Worm (Caenorhabditis elegans): ENCODE data around the gene F12F6.1.

The F12F6.1 gene

ce11 chrIV:11582450-11583166 is 1.1 kb upstream of the F12F6.1 start:
- TF ChIP-seq ceh-31 (tag; optimal IDR thresholded peaks at IDR 0.05), result peak; percentile 25
- no peak for TF ChIP-seq hlh-30 (tag; optimal IDR thresholded peaks at IDR 0.05; ENCODE audit: insufficient read depth)
- TF ChIP-seq elt-2 (tag; optimal IDR thresholded peaks at IDR 0.05), result peak; percentile 75

DNA sequence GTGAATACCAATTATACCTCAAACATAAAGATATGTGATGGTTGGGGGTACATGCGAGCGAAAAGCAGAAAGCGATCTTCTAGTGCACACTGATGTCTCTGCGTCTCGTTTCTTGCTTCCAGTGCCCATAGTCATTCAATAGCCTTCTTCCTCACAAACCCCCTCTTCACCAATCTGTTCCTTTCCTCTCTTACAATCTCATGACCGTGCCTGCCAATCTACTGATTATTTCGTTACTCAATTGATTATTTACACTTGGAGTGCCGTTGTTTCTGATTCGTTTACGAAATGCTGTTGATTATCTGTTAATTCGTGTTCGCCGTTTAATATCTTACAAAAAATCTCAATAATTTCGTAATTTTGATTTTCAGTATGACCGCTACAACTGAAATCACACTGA is 1.1 kb downstream of the F12F6.1 start:
- TF ChIP-seq gmeb-2 (tag; optimal IDR thresholded peaks at IDR 0.05) (no peak), madf-2 (tag; optimal IDR thresholded peaks at IDR 0.05) (no peak), lin-11 (tag; optimal IDR thresholded peaks at IDR 0.05) (no peak), ref-2 (tag; optimal IDR thresholded peaks at IDR 0.05) (no peak), ceh-30 (tag; optimal IDR thresholded peaks at IDR 0.05) (no peak), ama-1 (optimal IDR thresholded peaks at IDR 0.05) (no peak)

DNA sequence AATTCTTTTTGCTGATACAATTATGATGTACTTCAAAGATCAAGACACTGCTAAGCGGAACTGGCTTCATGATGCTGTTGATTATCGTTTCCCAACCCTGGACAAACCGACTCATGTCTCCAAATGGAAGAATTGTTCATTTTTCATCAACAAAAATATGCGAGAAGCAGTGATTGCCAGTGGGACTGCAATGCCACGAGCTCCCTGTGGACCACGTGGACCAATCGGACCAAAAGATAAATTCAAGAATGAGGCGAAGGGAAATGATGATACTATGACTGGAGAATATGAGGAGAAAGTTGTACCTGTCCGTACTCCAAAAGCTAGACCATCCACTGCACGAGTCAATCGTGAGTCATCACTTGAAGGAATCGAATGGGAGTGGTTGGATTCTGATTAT is 2.7 kb downstream of the F12F6.1 start:
- TF ChIP-seq lin-11 (tag; optimal IDR thresholded peaks at IDR 0.05) (no peak), ceh-30 (tag; optimal IDR thresholded peaks at IDR 0.05) (no peak), pha-2 (tag; optimal IDR thresholded peaks at IDR 0.05) (no peak), hlh-8 (tag; optimal IDR thresholded peaks at IDR 0.05) (no peak)

ce11 chrIV:11592165-11592564 is 8.4 kb downstream of the F12F6.1 start, which contains the start of gene spe-36:
spe-36 (minus strand) TSS chrIV:11592265.
- no peak for TF ChIP-seq pag-3 (tag; optimal IDR thresholded peaks at IDR 0.05; ENCODE audit: borderline replicate concordance)
- TF ChIP-seq ceh-2 (tag; optimal IDR thresholded peaks at IDR 0.05), result no peak
- no peak for TF ChIP-seq ets-4 (tag; optimal IDR thresholded peaks at IDR 0.05)
- no peak for TF ChIP-seq madf-2 (tag; optimal IDR thresholded peaks at IDR 0.05)
- TF ChIP-seq hlh-30 (tag; optimal IDR thresholded peaks at IDR 0.05; ENCODE audit: insufficient read depth), result no peak

DNA sequence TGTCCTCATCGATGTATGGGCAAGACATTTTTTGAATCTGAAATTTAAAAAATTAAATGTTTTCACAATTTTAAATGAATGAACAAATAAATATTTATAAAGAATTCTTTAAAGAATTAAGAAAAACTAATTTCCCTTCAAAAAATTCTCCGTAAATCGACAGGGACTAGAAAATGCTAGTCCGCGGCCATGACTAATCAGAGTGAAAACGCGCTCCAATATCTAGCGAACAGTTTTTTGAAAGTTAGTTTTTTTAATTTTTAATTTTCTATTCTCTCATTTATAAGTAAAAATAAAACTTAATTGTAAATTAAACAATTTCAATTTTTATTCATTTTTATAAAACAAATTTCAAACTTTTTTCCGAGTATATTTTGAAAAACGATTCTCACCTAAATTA is 9.1 kb downstream of the F12F6.1 start:
- TF ChIP-seq ceh-2 (tag; optimal IDR thresholded peaks at IDR 0.05) (peak; percentile 36), ama-1 (optimal IDR thresholded peaks at IDR 0.05) (no peak), zip-5 (tag; optimal IDR thresholded peaks at IDR 0.05) (peak; percentile 66), C08G9.2 (tag; optimal IDR thresholded peaks at IDR 0.05) (peak; percentile 55), ets-4 (tag; optimal IDR thresholded peaks at IDR 0.05) (peak; percentile 44), ceh-31 (tag; optimal IDR thresholded peaks at IDR 0.05) (peak; percentile 12), K02D7.2 (tag; optimal IDR thresholded peaks at IDR 0.05) (no peak)

- peak; percentile 1 for TF ChIP-seq K09A11.1 (tag; optimal IDR thresholded peaks at IDR 0.05; ENCODE audit: insufficient read depth)
- TF ChIP-seq nfya-1 (tag; optimal IDR thresholded peaks at IDR 0.05), result peak; percentile 88
- TF ChIP-seq hlh-15 (tag; optimal IDR thresholded peaks at IDR 0.05), result no peak
- peak; percentile 67 for TF ChIP-seq hlh-8 (tag; optimal IDR thresholded peaks at IDR 0.05)
- TF ChIP-seq ceh-2 (tag; optimal IDR thresholded peaks at IDR 0.05), result no peak
- peak; percentile 80 for TF ChIP-seq ref-2 (tag; optimal IDR thresholded peaks at IDR 0.05)
- TF ChIP-seq pros-1 (tag; optimal IDR thresholded peaks at IDR 0.05), result peak; percentile 76
- TF ChIP-seq fkh-10 (GFP tag; optimal IDR thresholded peaks at IDR 0.05), result peak; percentile 61
- peak; percentile 58 for TF ChIP-seq ceh-31 (tag; optimal IDR thresholded peaks at IDR 0.05)
- no peak for TF ChIP-seq C08G9.2 (tag; optimal IDR thresholded peaks at IDR 0.05)
- TF ChIP-seq lim-6 (tag; optimal IDR thresholded peaks at IDR 0.05), result peak; percentile 30
- TF ChIP-seq ceh-14 (tag; optimal IDR thresholded peaks at IDR 0.05), result peak; percentile 36
- TF ChIP-seq ttx-3 (tag; optimal IDR thresholded peaks at IDR 0.05), result peak; percentile 23
- no peak for TF ChIP-seq C38D4.7 (GFP tag; optimal IDR thresholded peaks at IDR 0.05)
- no peak for TF ChIP-seq eyg-1 (tag; optimal IDR thresholded peaks at IDR 0.05)
- peak; percentile 41 for TF ChIP-seq ceh-19 (GFP tag; optimal IDR thresholded peaks at IDR 0.05)
- TF ChIP-seq elt-2 (tag; optimal IDR thresholded peaks at IDR 0.05), result no peak
- peak; percentile 69 for TF ChIP-seq ceh-18 (tag; optimal IDR thresholded peaks at IDR 0.05)
- no peak for TF ChIP-seq fkh-6 (tag; optimal IDR thresholded peaks at IDR 0.05)
- TF ChIP-seq unc-55 (GFP tag; optimal IDR thresholded peaks at IDR 0.05), result peak; percentile 86
- peak; percentile 86 for TF ChIP-seq ceh-22 (tag; optimal IDR thresholded peaks at IDR 0.05)
- TF ChIP-seq sdc-2 (tag; optimal IDR thresholded peaks at IDR 0.05), result no peak
- TF ChIP-seq tbx-2 (tag; optimal IDR thresholded peaks at IDR 0.05), result peak; percentile 80
- TF ChIP-seq hlh-30 (tag; optimal IDR thresholded peaks at IDR 0.05; ENCODE audit: insufficient read depth), result peak; percentile 68
- no peak for TF ChIP-seq ceh-9 (tag; optimal IDR thresholded peaks at IDR 0.05)
- TF ChIP-seq rnt-1 (tag; optimal IDR thresholded peaks at IDR 0.05), result no peak
- TF ChIP-seq pag-3 (tag; optimal IDR thresholded peaks at IDR 0.05; ENCODE audit: borderline replicate concordance), result no peak
- peak; percentile 70 for TF ChIP-seq ceh-34 (tag; optimal IDR thresholded peaks at IDR 0.05)
- TF ChIP-seq ets-4 (tag; optimal IDR thresholded peaks at IDR 0.05), result no peak
- no peak for TF ChIP-seq nhr-232 (tag; optimal IDR thresholded peaks at IDR 0.05)
These were observed 9.8 kb downstream of the F12F6.1 start, which contains the start of gene F40F11.3 for ce11 chrIV:11593415-11594190. F40F11.3 (minus strand) TSS chrIV:11594003.
